Worm (Caenorhabditis elegans) whole organism, L1 larva: ENCODE measurements around the gene C52D10.3.

Experiments used
- aly-2 ChIP-seq: fragments of 150-350 bp; optimal IDR thresholded peaks from 2 replicates; lab custom pipeline; 2014; ENCODE audit warnings: missing biosample characterization, missing genetic modification characterization
- lin-39 ChIP-seq: fragments of 150-350 bp; optimal IDR thresholded peaks from 2 replicates; lab custom pipeline; 2014; ENCODE audit warnings: missing biosample characterization, missing genetic modification reagents, missing genetic modification characterization

DNA sequence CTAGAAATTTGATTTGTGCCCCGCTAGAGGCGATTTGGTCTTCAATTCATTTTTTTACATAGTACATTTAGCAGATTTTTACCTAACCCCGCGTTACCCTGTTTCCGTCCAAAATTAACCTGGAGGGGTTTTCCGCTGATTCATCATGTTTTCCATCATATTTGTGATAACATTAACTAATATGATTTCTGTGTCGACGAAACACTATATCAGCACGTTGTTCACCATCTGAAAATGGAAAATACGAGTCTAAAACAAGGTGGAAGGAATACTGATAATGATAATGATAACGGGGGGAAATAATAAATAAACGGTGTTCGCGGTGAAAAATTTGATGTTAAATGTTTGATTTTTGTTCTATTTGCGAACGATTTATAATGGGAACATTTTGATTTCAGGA is 4.5 kb upstream of the C52D10.3 start:
- TF ChIP-seq lin-39 (tag; lab: Kevin White, UChicago), result no peak
- TF ChIP-seq aly-2, result no peak
